Worm (Caenorhabditis elegans) whole organism, late embryonic: ENCODE data around the gene gst-10.
A peak's percentile ranks its signal among the peaks of the same experiment; 100 is the strongest.
"Not testable (repeated sequence)": the region's sequence is repeated elsewhere in the genome, so short reads cannot be mapped to it uniquely, and the experiment has no call there.

Experiments used
- C08G9.2 ChIP-seq: sonication (generic microtip); optimal IDR thresholded peaks from 2 replicates; lab custom pipeline; 2016; ENCODE audit warnings: mild to moderate bottlenecking, missing genetic modification characterization, moderate library complexity, missing compliant biosample characterization
- C38D4.7 ChIP-seq: fragments of 200-800 bp; sonication (Bioruptor generic); optimal IDR thresholded peaks from 2 replicates; lab custom pipeline; 2018; ENCODE audit warnings: mild to moderate bottlenecking, missing genetic modification characterization, moderate library complexity, missing compliant biosample characterization
- F13H6.1 ChIP-seq: sonication (generic microtip); optimal IDR thresholded peaks from 2 replicates; lab custom pipeline; 2016; ENCODE audit warnings: missing genetic modification characterization, missing compliant biosample characterization
- K09A11.1 ChIP-seq: sonication (generic microtip); optimal IDR thresholded peaks from 2 replicates; lab custom pipeline; 2017; ENCODE audit warnings: antibody characterized with exemption, mild to moderate bottlenecking, missing genetic modification characterization, missing compliant biosample characterization; ENCODE audit not compliant: insufficient read depth
- ahr-1 ChIP-seq: sonication (generic microtip); optimal IDR thresholded peaks from 2 replicates; lab custom pipeline; 2016; ENCODE audit warnings: missing genetic modification characterization, missing compliant biosample characterization
- ceh-14 ChIP-seq: sonication (generic microtip); optimal IDR thresholded peaks from 2 replicates; lab custom pipeline; 2016; ENCODE audit warnings: missing genotype, missing genetic modification characterization, missing compliant biosample characterization
- ceh-18 ChIP-seq: sonication (generic microtip); optimal IDR thresholded peaks from 2 replicates; lab custom pipeline; 2016; ENCODE audit warnings: missing genetic modification characterization, missing compliant biosample characterization
- ceh-22 ChIP-seq: sonication (generic microtip); optimal IDR thresholded peaks from 2 replicates; lab custom pipeline; 2017; ENCODE audit warnings: missing biosample characterization, missing genetic modification characterization
- ceh-24 ChIP-seq: sonication (generic microtip); optimal IDR thresholded peaks from 2 replicates; lab custom pipeline; 2016; ENCODE audit warnings: mild to moderate bottlenecking, missing genetic modification characterization, missing compliant biosample characterization
- ceh-31 ChIP-seq: sonication (generic microtip); optimal IDR thresholded peaks from 2 replicates; lab custom pipeline; 2016; ENCODE audit warnings: missing genetic modification characterization, missing compliant biosample characterization
- ceh-34 ChIP-seq: sonication (generic microtip); optimal IDR thresholded peaks from 2 replicates; lab custom pipeline; 2016; ENCODE audit warnings: mild to moderate bottlenecking, missing genetic modification characterization, missing compliant biosample characterization
- ceh-48 ChIP-seq: sonication (generic microtip); optimal IDR thresholded peaks from 2 replicates; lab custom pipeline; 2016; ENCODE audit warnings: missing genetic modification characterization, inconsistent platforms, missing compliant biosample characterization
- dmd-4 ChIP-seq: sonication (generic microtip); optimal IDR thresholded peaks from 2 replicates; lab custom pipeline; 2016; ENCODE audit warnings: borderline replicate concordance, missing genetic modification characterization, missing compliant biosample characterization
- dve-1 ChIP-seq: sonication (generic microtip); optimal IDR thresholded peaks from 2 replicates; lab custom pipeline; 2017; ENCODE audit warnings: antibody characterized with exemption, mild to moderate bottlenecking, missing genetic modification characterization, missing compliant biosample characterization
- elt-4 ChIP-seq: sonication (generic microtip); optimal IDR thresholded peaks from 2 replicates; lab custom pipeline; 2016; ENCODE audit warnings: missing genetic modification characterization, missing compliant biosample characterization
- ets-4 ChIP-seq: sonication (generic microtip); optimal IDR thresholded peaks from 2 replicates; lab custom pipeline; 2016; ENCODE audit warnings: missing genetic modification characterization, missing compliant biosample characterization
- fkh-6 ChIP-seq: sonication (generic microtip); optimal IDR thresholded peaks from 2 replicates; lab custom pipeline; 2016; ENCODE audit warnings: missing genetic modification characterization, missing compliant biosample characterization
- gmeb-2 ChIP-seq: sonication (generic microtip); optimal IDR thresholded peaks from 2 replicates; lab custom pipeline; 2016; ENCODE audit warnings: missing genetic modification characterization, inconsistent platforms, missing compliant biosample characterization
- hlh-30 ChIP-seq: sonication (generic microtip); optimal IDR thresholded peaks from 2 replicates; lab custom pipeline; 2017; ENCODE audit warnings: antibody characterized with exemption, missing genetic modification characterization, missing compliant biosample characterization; ENCODE audit not compliant: insufficient read depth
- hlh-6 ChIP-seq: sonication (generic microtip); optimal IDR thresholded peaks from 2 replicates; lab custom pipeline; 2016; ENCODE audit warnings: missing genotype, missing genetic modification characterization, missing compliant biosample characterization
- lim-6 ChIP-seq: sonication (generic microtip); optimal IDR thresholded peaks from 2 replicates; lab custom pipeline; 2016; ENCODE audit warnings: missing genetic modification characterization, missing compliant biosample characterization
- lin-11 ChIP-seq: fragments of 200-800 bp; sonication (Bioruptor generic); optimal IDR thresholded peaks from 2 replicates; lab custom pipeline; 2018; ENCODE audit warnings: mild to moderate bottlenecking, missing genetic modification characterization, missing compliant biosample characterization
- madf-2 ChIP-seq: sonication (generic microtip); optimal IDR thresholded peaks from 2 replicates; lab custom pipeline; 2017; ENCODE audit warnings: missing genetic modification characterization, missing compliant biosample characterization
- mec-3 ChIP-seq: sonication (generic microtip); optimal IDR thresholded peaks from 2 replicates; lab custom pipeline; 2016; ENCODE audit warnings: borderline replicate concordance, missing genetic modification characterization, missing compliant biosample characterization
- nhr-11 ChIP-seq: fragments of 150-350 bp; optimal IDR thresholded peaks from 2 replicates; lab custom pipeline; 2014; ENCODE audit warnings: missing biosample characterization, missing genetic modification characterization
- nhr-232 ChIP-seq: sonication (generic microtip); optimal IDR thresholded peaks from 2 replicates; lab custom pipeline; 2016; ENCODE audit warnings: missing genetic modification characterization, missing compliant biosample characterization
- npax-4 ChIP-seq: sonication (generic microtip); optimal IDR thresholded peaks from 2 replicates; lab custom pipeline; 2016; ENCODE audit warnings: missing genetic modification characterization, missing compliant biosample characterization
- pag-3 ChIP-seq: sonication (generic microtip); optimal IDR thresholded peaks from 2 replicates; lab custom pipeline; 2016; ENCODE audit warnings: missing compliant biosample characterization, missing genetic modification characterization, borderline replicate concordance
- pat-9 ChIP-seq: fragments of 200-800 bp; sonication (Bioruptor generic); optimal IDR thresholded peaks from 2 replicates; lab custom pipeline; 2018; ENCODE audit warnings: mild to moderate bottlenecking, missing genetic modification characterization, moderate library complexity, missing compliant biosample characterization
- pax-1 ChIP-seq: fragments of 150-350 bp; optimal IDR thresholded peaks from 2 replicates; lab custom pipeline; 2014; ENCODE audit warnings: missing biosample characterization, missing genetic modification characterization
- pha-4 ChIP-seq: fragments of 150-350 bp; optimal IDR thresholded peaks from 2 replicates; lab custom pipeline; 2018; ENCODE audit warnings: missing biosample characterization, missing genetic modification reagents, missing genetic modification characterization
- pqm-1 ChIP-seq: sonication (generic microtip); optimal IDR thresholded peaks from 2 replicates; lab custom pipeline; 2016; ENCODE audit warnings: missing genetic modification characterization, missing compliant biosample characterization
- pros-1 ChIP-seq: fragments of 150-350 bp; optimal IDR thresholded peaks from 2 replicates; lab custom pipeline; 2014; ENCODE audit warnings: missing biosample characterization, missing genetic modification reagents, missing genetic modification characterization
- ref-2 ChIP-seq: sonication (generic microtip); optimal IDR thresholded peaks from 2 replicates; lab custom pipeline; 2016; ENCODE audit warnings: missing genetic modification characterization, missing compliant biosample characterization
- rnt-1 ChIP-seq: sonication (generic microtip); optimal IDR thresholded peaks from 2 replicates; lab custom pipeline; 2016; ENCODE audit warnings: missing genetic modification characterization, missing compliant biosample characterization
- sdc-2 ChIP-seq: sonication (generic microtip); optimal IDR thresholded peaks from 2 replicates; lab custom pipeline; 2016; ENCODE audit warnings: missing genotype, missing genetic modification characterization, missing compliant biosample characterization
- sox-4 ChIP-seq: sonication (generic microtip); optimal IDR thresholded peaks from 2 replicates; lab custom pipeline; 2017; ENCODE audit warnings: mild to moderate bottlenecking, missing genetic modification characterization, inconsistent platforms, missing compliant biosample characterization
- syd-9 ChIP-seq: sonication (generic microtip); optimal IDR thresholded peaks from 2 replicates; lab custom pipeline; 2016; ENCODE audit warnings: mild to moderate bottlenecking, missing genetic modification characterization, moderate library complexity, missing compliant biosample characterization
- tbx-2 ChIP-seq: sonication (generic microtip); optimal IDR thresholded peaks from 2 replicates; lab custom pipeline; 2016; ENCODE audit warnings: missing genetic modification characterization, missing compliant biosample characterization
- tbx-7 ChIP-seq: sonication (generic microtip); optimal IDR thresholded peaks from 2 replicates; lab custom pipeline; 2016; ENCODE audit warnings: missing genotype, missing genetic modification characterization, missing compliant biosample characterization
- ttx-3 ChIP-seq: sonication (generic microtip); optimal IDR thresholded peaks from 2 replicates; lab custom pipeline; 2016; ENCODE audit warnings: missing genetic modification reagents, missing genetic modification characterization, missing compliant biosample characterization
- unc-3 ChIP-seq, 2 experiments: fragments of 200-800 bp in 1 of 2; sonication (Bioruptor generic) in 1 of 2; sonication (generic microtip) in 1 of 2; conservative IDR thresholded peaks in 1 of 2; optimal IDR thresholded peaks in 1 of 2; 2 replicates each; pipeline versions ENCODE4 v1.3.6 to Lab custom; 2016 to 2022; ENCODE audit warnings: missing compliant biosample characterization in 2 of 2, missing genetic modification characterization in 2 of 2, missing genetic modification reagents in 1 of 2
- zip-5 ChIP-seq: sonication (generic microtip); optimal IDR thresholded peaks from 2 replicates; lab custom pipeline; 2016; ENCODE audit warnings: missing genetic modification characterization, missing compliant biosample characterization
- ztf-16 ChIP-seq: sonication (generic microtip); optimal IDR thresholded peaks from 2 replicates; lab custom pipeline; 2017; ENCODE audit warnings: missing genetic modification characterization, missing compliant biosample characterization

Gene gst-10

ce11 chrV:2592173-2592676, 30.7 kb downstream of the gst-10 start, which contains the start of gene irg-3:
TSS of gene irg-3 (plus strand) at chrV:2592591.
- TF ChIP-seq rnt-1 (tag; lab: Kevin White, UChicago), result no peak
- TF ChIP-seq unc-3 (GFP tag; conservative IDR thresholded peaks at IDR 0.05; lab: Robert Waterston, UW), result no peak
- TF ChIP-seq unc-3 (tag; optimal IDR thresholded peaks at IDR 0.05; lab: Kevin White, UChicago), result no peak
- TF ChIP-seq lin-11 (tag; lab: Kevin White, UChicago), result no peak
- no peak for TF ChIP-seq mec-3 (tag; lab: Kevin White, UChicago)
- no peak for TF ChIP-seq sdc-2
- TF ChIP-seq F13H6.1 (tag; lab: Kevin White, UChicago), result no peak
- TF ChIP-seq pat-9, result no peak
- TF ChIP-seq C08G9.2 (tag; lab: Kevin White, UChicago), result no peak
- no peak for TF ChIP-seq zip-5 (tag; lab: Kevin White, UChicago)
- no peak for TF ChIP-seq C38D4.7 (GFP tag; lab: Kevin White, UChicago)
- no peak for TF ChIP-seq fkh-6
- TF ChIP-seq nhr-11 (tag; lab: Kevin White, UChicago), result no peak
- no peak for TF ChIP-seq pros-1 (tag; lab: Kevin White, UChicago)
- TF ChIP-seq lim-6 (tag; lab: Kevin White, UChicago), result no peak
- TF ChIP-seq pqm-1 (tag; lab: Kevin White, UChicago), result no peak

ce11 chrV:2595720-2596119, 34.2 kb downstream of the gst-10 start:
- TF ChIP-seq zip-5 (tag; lab: Kevin White, UChicago), result no peak
- TF ChIP-seq pax-1 (tag; lab: Kevin White, UChicago), result no peak
- no peak for TF ChIP-seq unc-3 (GFP tag; conservative IDR thresholded peaks at IDR 0.05; lab: Robert Waterston, UW)
- no peak for TF ChIP-seq unc-3 (tag; optimal IDR thresholded peaks at IDR 0.05; lab: Kevin White, UChicago)
- peak; percentile 16 for TF ChIP-seq ref-2 (tag; lab: Kevin White, UChicago)
- no peak for TF ChIP-seq nhr-232

ce11 chrV:2598830-2599229, 37.3 kb downstream of the gst-10 start, which contains the start of gene F53E10.5:
TSS of gene F53E10.5 (minus strand) at chrV:2598930.
- not testable (repeated sequence) for TF ChIP-seq ztf-16, ceh-48, pros-1 (tag; lab: Kevin White, UChicago)

- TF ChIP-seq ceh-24 (tag; lab: Kevin White, UChicago), result no peak
- no peak for TF ChIP-seq syd-9 (tag; lab: Kevin White, UChicago)
- TF ChIP-seq madf-2 (tag; lab: Kevin White, UChicago), result no peak
- peak; percentile 27; the same call in 1 of the 2 replicates for TF ChIP-seq unc-3 (GFP tag; conservative IDR thresholded peaks at IDR 0.05; lab: Robert Waterston, UW)
- TF ChIP-seq unc-3 (tag; optimal IDR thresholded peaks at IDR 0.05; lab: Kevin White, UChicago), result no peak
- no peak for TF ChIP-seq gmeb-2
- TF ChIP-seq ceh-22 (tag; lab: Kevin White, UChicago), result no peak
- TF ChIP-seq sox-4 (tag; lab: Kevin White, UChicago), result no peak
- TF ChIP-seq zip-5 (tag; lab: Kevin White, UChicago), result no peak
- TF ChIP-seq ceh-31 (tag; lab: Kevin White, UChicago), result peak; percentile 48
- TF ChIP-seq dmd-4, result no peak
- TF ChIP-seq hlh-6 (tag; lab: Kevin White, UChicago), result no peak
- TF ChIP-seq sdc-2, result no peak
- TF ChIP-seq lim-6 (tag; lab: Kevin White, UChicago), result no peak
- no peak for TF ChIP-seq ttx-3 (tag; lab: Kevin White, UChicago)
- no peak for TF ChIP-seq K09A11.1 (tag; lab: Kevin White, UChicago)
- TF ChIP-seq pat-9, result no peak
- no peak for TF ChIP-seq ceh-14
- TF ChIP-seq npax-4 (tag; lab: Kevin White, UChicago), result no peak
- no peak for TF ChIP-seq fkh-6
- no peak for TF ChIP-seq C38D4.7 (GFP tag; lab: Kevin White, UChicago)
- TF ChIP-seq elt-4 (tag; lab: Kevin White, UChicago), result no peak
- no peak for TF ChIP-seq hlh-30 (tag; lab: Kevin White, UChicago)
- no peak for TF ChIP-seq pqm-1 (tag; lab: Kevin White, UChicago)
- no peak for TF ChIP-seq tbx-7 (tag; lab: Kevin White, UChicago)
- no peak for TF ChIP-seq dve-1 (tag; lab: Kevin White, UChicago)
- no peak for TF ChIP-seq pag-3 (tag; lab: Kevin White, UChicago)
- no peak for TF ChIP-seq pha-4 (tag; lab: Kevin White, UChicago)
- TF ChIP-seq ets-4 (tag; lab: Kevin White, UChicago), result peak; percentile 46
- peak; percentile 2 for TF ChIP-seq rnt-1 (tag; lab: Kevin White, UChicago)
- TF ChIP-seq ztf-16 (tag; lab: Kevin White, UChicago), result no peak
- no peak for TF ChIP-seq ahr-1 (tag; lab: Kevin White, UChicago)
- TF ChIP-seq ceh-34 (tag; lab: Kevin White, UChicago), result no peak
- peak; percentile 47 for TF ChIP-seq tbx-2
- TF ChIP-seq ceh-18 (tag; lab: Kevin White, UChicago), result peak; percentile 62
Measured at ce11 chrV:2600543-2600942, 39.1 kb downstream of the gst-10 start.
